Worm (Caenorhabditis elegans): Measurements from ENCODE around the gene fbxb-30.
"Not testable (repeated sequence)": the region's sequence is repeated elsewhere in the genome, so short reads cannot be mapped to it uniquely, and the experiment has no call there.

- TF ChIP-seq egrh-3 (GFP tag; IDR thresholded peaks at IDR 0.05); ztf-22 (GFP tag; optimal IDR thresholded peaks at IDR 0.05); egl-44 (GFP tag; IDR thresholded peaks at IDR 0.05); somi-1 (GFP tag; optimal IDR thresholded peaks at IDR 0.05); attf-5 (GFP tag; optimal IDR thresholded peaks at IDR 0.05); nfya-1 (tag; optimal IDR thresholded peaks at IDR 0.05; ENCODE audit: borderline replicate concordance, insufficient read depth); unc-130 (GFP tag; optimal IDR thresholded peaks at IDR 0.05); unc-62 (GFP tag; optimal IDR thresholded peaks at IDR 0.05); F22D6.2 (tag; optimal IDR thresholded peaks at IDR 0.05); ets-4 (GFP tag; optimal IDR thresholded peaks at IDR 0.05); F52B5.7 (tag; optimal IDR thresholded peaks at IDR 0.05); snpc-3.4 (tag; optimal IDR thresholded peaks at IDR 0.05): not testable (repeated sequence)
Observed at ce11 chrII:954626-955025, 46.6 kb downstream of the fbxb-30 start, which contains the start of gene fbxc-7.

Data from whole organism, young adult.